Worm (Caenorhabditis elegans): Measurements from ENCODE around the gene K06A4.7.

DNA sequence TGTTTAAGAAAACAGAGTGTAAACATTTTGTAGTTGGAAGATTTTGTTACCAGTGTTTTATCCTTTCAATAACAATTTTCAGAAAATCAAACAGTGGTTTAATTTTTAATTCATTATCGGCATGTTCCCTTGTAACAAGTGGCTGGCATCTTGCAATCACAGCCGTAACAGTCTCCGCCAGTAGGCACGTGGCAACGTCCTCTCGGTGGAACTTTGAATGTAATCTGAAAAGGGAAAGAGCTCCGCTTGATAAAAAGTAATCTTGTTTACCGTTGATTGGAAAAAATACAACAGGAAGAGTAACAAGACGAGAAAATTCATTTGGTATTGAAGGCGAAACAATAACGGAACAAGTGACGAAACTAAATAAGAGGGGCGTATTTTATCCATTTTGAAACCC lies 1.9 kb downstream of the K06A4.7 start, which contains the start of gene K06A4.10:
- TF ChIP-seq nhr-129 (tag; optimal IDR thresholded peaks at IDR 0.05), result no peak
- no peak for TF ChIP-seq lin-13 (GFP tag; optimal IDR thresholded peaks at IDR 0.05)
- no peak for TF ChIP-seq F13H6.1 (tag; optimal IDR thresholded peaks at IDR 0.05)
- no peak for TF ChIP-seq C34F6.9 (tag; optimal IDR thresholded peaks at IDR 0.05)
- TF ChIP-seq lsy-2 (tag; optimal IDR thresholded peaks at IDR 0.05), result no peak
- TF ChIP-seq snpc-4 (tag; optimal IDR thresholded peaks at IDR 0.05), result no peak
- no peak for TF ChIP-seq lin-39 (tag; optimal IDR thresholded peaks at IDR 0.05)
- TF ChIP-seq ama-1 (optimal IDR thresholded peaks at IDR 0.05), result no peak
